Fruit fly (Drosophila melanogaster) whole organism, embryonic: Measurements from ENCODE around the gene CG32801.

Experiments
- Adf1 ChIP-seq: fragments of 200-800 bp; sonication (Bioruptor generic); IDR thresholded peaks from 2 replicates; pipeline ENCODE4 v1.3.6; 2022; ENCODE audit warnings: missing biosample characterization, missing genetic modification characterization
- B-H2 ChIP-seq: fragments of 200-800 bp; sonication (Bioruptor generic); optimal IDR thresholded peaks from 2 replicates; lab custom pipeline; 2018; ENCODE audit warnings: missing biosample characterization, mild to moderate bottlenecking, missing genetic modification characterization
- CG11504 ChIP-seq: fragments of 200-800 bp; sonication (Bioruptor generic); optimal IDR thresholded peaks from 3 replicates; lab custom pipeline; 2019; ENCODE audit warnings: missing biosample characterization, mild to moderate bottlenecking, missing genetic modification characterization, moderate library complexity
- CG12104 ChIP-seq: fragments of 200-800 bp; sonication (Bioruptor generic); optimal IDR thresholded peaks from 3 replicates; lab custom pipeline; 2016; ENCODE audit warnings: missing biosample characterization, missing genetic modification characterization
- CG12219 ChIP-seq: fragments of 200-800 bp; sonication (Bioruptor generic); optimal IDR thresholded peaks from 3 replicates; lab custom pipeline; 2018; ENCODE audit warnings: missing biosample characterization, mild to moderate bottlenecking, missing genetic modification characterization
- CG16815 ChIP-seq: fragments of 200-800 bp; sonication (Bioruptor generic); optimal IDR thresholded peaks from 3 replicates; lab custom pipeline; 2017; ENCODE audit warnings: missing biosample characterization, mild to moderate bottlenecking, missing genetic modification characterization
- CG1832 ChIP-seq: fragments of 200-800 bp; sonication (Bioruptor generic); optimal IDR thresholded peaks from 2 replicates; lab custom pipeline; 2017; ENCODE audit warnings: missing biosample characterization, mild to moderate bottlenecking, missing genetic modification characterization, inconsistent platforms
- CG2712 ChIP-seq: fragments of 200-800 bp; optimal IDR thresholded peaks from 3 replicates; lab custom pipeline; 2019; ENCODE audit warnings: missing biosample characterization, mild to moderate bottlenecking, missing genetic modification characterization, moderate library complexity
- CG31365 ChIP-seq: fragments of 200-800 bp; sonication (Bioruptor generic); optimal IDR thresholded peaks from 2 replicates; lab custom pipeline; 2018; ENCODE audit warnings: missing biosample characterization, mild to moderate bottlenecking, missing genetic modification characterization
- CG3838 ChIP-seq: fragments of 200-800 bp; sonication (Bioruptor generic); optimal IDR thresholded peaks from 3 replicates; lab custom pipeline; 2016; ENCODE audit warnings: missing biosample characterization, missing genetic modification characterization
- CG4424 ChIP-seq: fragments of 200-800 bp; sonication (Bioruptor generic); optimal IDR thresholded peaks from 3 replicates; lab custom pipeline; 2016; ENCODE audit warnings: missing biosample characterization, missing genetic modification characterization
- CG4707 ChIP-seq: fragments of 200-800 bp; sonication (Bioruptor generic); optimal IDR thresholded peaks from 2 replicates; lab custom pipeline; 2018; ENCODE audit warnings: missing biosample characterization, mild to moderate bottlenecking, missing genetic modification characterization, moderate library complexity
- CG6175 ChIP-seq: fragments of 200-800 bp; sonication (Bioruptor generic); IDR thresholded peaks from 3 replicates; pipeline ENCODE4 v1.3.6; 2022; ENCODE audit warnings: missing biosample characterization, missing genetic modification characterization
- CG6813 ChIP-seq: fragments of 200-800 bp; sonication (Bioruptor generic); optimal IDR thresholded peaks from 2 replicates; lab custom pipeline; 2017; ENCODE audit warnings: missing biosample characterization, missing genetic modification characterization, mild to moderate bottlenecking, moderate library complexity, missing genetic modification reagents
- CG7556 ChIP-seq: fragments of 200-800 bp; sonication (Bioruptor generic); optimal IDR thresholded peaks from 2 replicates; lab custom pipeline; 2017; ENCODE audit warnings: missing biosample characterization, mild to moderate bottlenecking, missing genetic modification characterization
- CoRest ChIP-seq: fragments of 200-800 bp; sonication (Bioruptor generic); optimal IDR thresholded peaks from 3 replicates; lab custom pipeline; 2018; ENCODE audit warnings: missing biosample characterization, mild to moderate bottlenecking, missing genetic modification characterization, moderate library complexity
- D ChIP-seq, 2 experiments: fragments of 200-800 bp in 1 of 2; fragments of >200 bp in 1 of 2; sonication (Bioruptor generic) in 1 of 2; optimal IDR thresholded peaks; 2 replicates in 1 of 2; 3 replicates in 1 of 2; lab custom pipeline; 2017; ENCODE audit warnings: mild to moderate bottlenecking in 1 of 2, missing biosample characterization in 1 of 2, missing genetic modification characterization in 1 of 2, missing genetic modification reagents in 1 of 2
- ERR ChIP-seq: fragments of 200-800 bp; sonication (Bioruptor generic); optimal IDR thresholded peaks from 2 replicates; lab custom pipeline; 2016; ENCODE audit warnings: missing biosample characterization, missing genetic modification characterization
- Elba2 ChIP-seq: fragments of 200-800 bp; sonication (Bioruptor generic); optimal IDR thresholded peaks from 3 replicates; lab custom pipeline; 2016; ENCODE audit warnings: missing biosample characterization, missing genetic modification characterization
- Fer3 ChIP-seq: fragments of 200-800 bp; sonication (Bioruptor generic); optimal IDR thresholded peaks from 2 replicates; lab custom pipeline; 2018; ENCODE audit warnings: missing biosample characterization, mild to moderate bottlenecking, missing genetic modification characterization, moderate library complexity
- MBD-R2 ChIP-seq: fragments of 200-800 bp; sonication (Bioruptor generic); IDR thresholded peaks from 2 replicates; pipeline ENCODE4 v1.3.6; 2022; ENCODE audit warnings: missing biosample characterization, missing genetic modification characterization
- Mad ChIP-seq: fragments of 200-800 bp; sonication (Bioruptor generic); optimal IDR thresholded peaks from 2 replicates; lab custom pipeline; 2016; ENCODE audit warnings: missing biosample characterization, missing genetic modification characterization
- Neu2 ChIP-seq: fragments of 200-800 bp; sonication (Bioruptor generic); optimal IDR thresholded peaks from 3 replicates; lab custom pipeline; 2016; ENCODE audit warnings: missing biosample characterization, missing genetic modification characterization, borderline replicate concordance
- Nf-YC ChIP-seq: fragments of 200-800 bp; optimal IDR thresholded peaks from 3 replicates; lab custom pipeline; 2019; ENCODE audit warnings: missing biosample characterization, mild to moderate bottlenecking, missing genetic modification characterization, moderate library complexity
- Ravus ChIP-seq: fragments of 200-800 bp; sonication (Bioruptor generic); IDR thresholded peaks from 2 replicates; pipeline ENCODE4 v1.3.6; 2022; ENCODE audit warnings: missing biosample characterization, missing genetic modification characterization
- Rx ChIP-seq: fragments of 200-800 bp; sonication (Bioruptor generic); IDR thresholded peaks from 2 replicates; pipeline ENCODE4 v1.3.6; 2022; ENCODE audit warnings: missing biosample characterization, missing genetic modification characterization
- Scr ChIP-seq: fragments of 200-800 bp; sonication (Bioruptor generic); IDR thresholded peaks from 2 replicates; pipeline ENCODE4 v1.3.6; 2022; ENCODE audit warnings: missing biosample characterization, missing genetic modification characterization; ENCODE audit not compliant: partially characterized antibody
- bowl ChIP-seq: fragments of 200-800 bp; sonication (Bioruptor generic); IDR thresholded peaks from 2 replicates; pipeline ENCODE4 v1.3.6; 2022; ENCODE audit warnings: missing biosample characterization, missing genetic modification characterization
- cato ChIP-seq: fragments of 200-800 bp; sonication (Bioruptor generic); optimal IDR thresholded peaks from 2 replicates; lab custom pipeline; 2016; ENCODE audit warnings: missing biosample characterization, missing genetic modification characterization, borderline replicate concordance
- caup ChIP-seq: fragments of 200-800 bp; sonication (Bioruptor generic); optimal IDR thresholded peaks from 3 replicates; lab custom pipeline; 2017; ENCODE audit warnings: missing biosample characterization, mild to moderate bottlenecking, missing genetic modification characterization, moderate library complexity; ENCODE audit not compliant: severe bottlenecking
- crol ChIP-seq: fragments of 200-800 bp; sonication (Bioruptor generic); IDR thresholded peaks from 2 replicates; pipeline ENCODE4 v1.3.6; 2022; ENCODE audit warnings: missing biosample characterization, missing genetic modification characterization
- dati ChIP-seq: fragments of 200-800 bp; sonication (Bioruptor generic); IDR thresholded peaks from 2 replicates; pipeline ENCODE4 v1.3.6; 2022; ENCODE audit warnings: missing biosample characterization, missing genetic modification characterization
- dm ChIP-seq: fragments of 200-800 bp; sonication (Bioruptor generic); optimal IDR thresholded peaks from 3 replicates; lab custom pipeline; 2016; ENCODE audit warnings: missing biosample characterization, missing genetic modification characterization
- hth ChIP-seq: fragments of >200 bp; optimal IDR thresholded peaks from 2 replicates; lab custom pipeline; 2017; ENCODE audit warnings: inconsistent platforms
- ind ChIP-seq: fragments of 200-800 bp; sonication (Bioruptor generic); optimal IDR thresholded peaks from 3 replicates; lab custom pipeline; 2016; ENCODE audit warnings: missing biosample characterization, missing genetic modification characterization
- jigr1 ChIP-seq: fragments of 200-800 bp; sonication (Bioruptor generic); IDR thresholded peaks from 3 replicates; pipeline ENCODE4 v1.3.6; 2022; ENCODE audit warnings: missing biosample characterization, missing genetic modification characterization
- kay ChIP-seq: fragments of 200-800 bp; sonication (Bioruptor generic); optimal IDR thresholded peaks from 2 replicates; lab custom pipeline; 2016; ENCODE audit warnings: missing biosample characterization, missing genetic modification characterization
- lab ChIP-seq: fragments of 200-800 bp; sonication (Bioruptor generic); optimal IDR thresholded peaks from 3 replicates; lab custom pipeline; 2017; ENCODE audit warnings: missing biosample characterization, missing genetic modification characterization, mild to moderate bottlenecking, moderate library complexity, missing genetic modification reagents
- lbe ChIP-seq: fragments of 200-800 bp; sonication (Bioruptor generic); optimal IDR thresholded peaks from 2 replicates; lab custom pipeline; 2016; ENCODE audit warnings: missing biosample characterization, mild to moderate bottlenecking, missing genetic modification characterization
- nau ChIP-seq: fragments of 200-800 bp; sonication (Bioruptor generic); optimal IDR thresholded peaks from 3 replicates; lab custom pipeline; 2017; ENCODE audit warnings: missing biosample characterization, mild to moderate bottlenecking, missing genetic modification characterization, missing genetic modification reagents
- onecut ChIP-seq: fragments of 200-800 bp; sonication (Bioruptor generic); IDR thresholded peaks from 2 replicates; pipeline ENCODE4 v1.3.6; 2022; ENCODE audit warnings: missing biosample characterization, missing genetic modification characterization
- prd ChIP-seq, 3 experiments: fragments of >200 bp in 2 of 3; fragments of 200-800 bp in 1 of 3; sonication (Bioruptor generic) in 1 of 3; optimal IDR thresholded peaks in 2 of 3; IDR thresholded peaks in 1 of 3; 2 replicates in 2 of 3; 3 replicates in 1 of 3; pipeline versions ENCODE4 v1.3.6 to Lab custom; 2017 to 2022; ENCODE audit warnings: missing biosample characterization in 1 of 3, missing genetic modification characterization in 1 of 3
- run ChIP-seq: fragments of 200-800 bp; sonication (Bioruptor generic); optimal IDR thresholded peaks from 3 replicates; lab custom pipeline; 2018; ENCODE audit warnings: missing biosample characterization, mild to moderate bottlenecking, missing genetic modification characterization
- sd ChIP-seq: fragments of 200-800 bp; sonication (Bioruptor generic); optimal IDR thresholded peaks from 3 replicates; lab custom pipeline; 2018; ENCODE audit warnings: missing biosample characterization, mild to moderate bottlenecking, missing genetic modification characterization, moderate library complexity
- sqz ChIP-seq: fragments of 200-800 bp; sonication (Bioruptor generic); optimal IDR thresholded peaks from 3 replicates; lab custom pipeline; 2018; ENCODE audit warnings: missing biosample characterization, mild to moderate bottlenecking, missing genetic modification characterization
- ssp ChIP-seq: fragments of 200-800 bp; sonication (Bioruptor generic); IDR thresholded peaks from 2 replicates; pipeline ENCODE4 v1.3.6; 2022; ENCODE audit warnings: missing biosample characterization, missing genetic modification characterization
- tin ChIP-seq: fragments of 200-800 bp; sonication (Bioruptor generic); optimal IDR thresholded peaks from 3 replicates; lab custom pipeline; 2016; ENCODE audit warnings: missing biosample characterization, missing genetic modification characterization
- tll ChIP-seq, 2 experiments: fragments of 200-800 bp in 1 of 2; fragments of >200 bp in 1 of 2; sonication (Bioruptor generic) in 1 of 2; optimal IDR thresholded peaks; 2 replicates each; lab custom pipeline; 2017 to 2019; ENCODE audit warnings: missing biosample characterization in 2 of 2, missing genetic modification characterization in 2 of 2, mild to moderate bottlenecking in 1 of 2, moderate library complexity in 1 of 2
- twi ChIP-seq: fragments of 200-800 bp; optimal IDR thresholded peaks from 2 replicates; lab custom pipeline; 2019; ENCODE audit warnings: missing biosample characterization, mild to moderate bottlenecking, missing genetic modification characterization, moderate library complexity

Gene CG32801

dm6 chrX:1940020-1940419, 37.0 kb upstream of the CG32801 start, which contains the start of the genes CG3857 and CG3587 (continued):
- TF ChIP-seq CG6813 = no peak
- no peak for TF ChIP-seq ERR (GFP tag; lab: Kevin White, UChicago)
- TF ChIP-seq dati (GFP tag; lab: Robert Waterston, UW) = no peak
- no peak for TF ChIP-seq hth (lab: Kevin White, UChicago)
- no peak for TF ChIP-seq CG12219
- TF ChIP-seq onecut (GFP tag; lab: Robert Waterston, UW) = peak; percentile 35; the same call in 1 of the 2 replicates
- peak; percentile 29 for TF ChIP-seq run (tag; lab: Kevin White, UChicago)
- TF ChIP-seq Fer3 (tag; lab: Kevin White, UChicago) = peak; percentile 47
- no peak for TF ChIP-seq crol (GFP tag; lab: Robert Waterston, UW)
- peak; percentile 73 for TF ChIP-seq ind (GFP tag; lab: Kevin White, UChicago)
- TF ChIP-seq Ravus = no peak
- peak; percentile 71 for TF ChIP-seq CG7556
- TF ChIP-seq Mad = peak; percentile 77
- no peak for TF ChIP-seq CG31365 (tag; lab: Kevin White, UChicago)
- no peak for TF ChIP-seq Adf1 (GFP tag; lab: Robert Waterston, UW)
- peak; percentile 70 for TF ChIP-seq tin (GFP tag; lab: Kevin White, UChicago)
- peak; percentile 68 for TF ChIP-seq sd (tag; lab: Kevin White, UChicago)
- no peak for TF ChIP-seq prd (optimal IDR thresholded peaks at IDR 0.05; lab: Kevin White, UChicago)
- TF ChIP-seq prd (GFP tag; IDR thresholded peaks at IDR 0.05; lab: Robert Waterston, UW) = peak; percentile 80
- TF ChIP-seq sqz (GFP tag; lab: Kevin White, UChicago) = no peak
- no peak for TF ChIP-seq bowl (GFP tag; lab: Robert Waterston, UW)
- peak; percentile 88 for TF ChIP-seq dm
- TF ChIP-seq Scr = peak; percentile 33
- peak; percentile 79 for TF ChIP-seq MBD-R2 (GFP tag; lab: Robert Waterston, UW)
- TF ChIP-seq CoRest (tag; lab: Kevin White, UChicago) = peak; percentile 84
- TF ChIP-seq jigr1 (GFP tag; lab: Robert Waterston, UW) = 0 out of 3 replicates have a peak, but pooled peaks have one; percentile 14
- TF ChIP-seq CG4707 (GFP tag; lab: Kevin White, UChicago) = peak; percentile 1
- TF ChIP-seq Elba2 (GFP tag; lab: Kevin White, UChicago) = peak; percentile 47
- TF ChIP-seq CG2712 = peak; percentile 77
- TF ChIP-seq twi (tag; lab: Kevin White, UChicago) = peak; percentile 38
- peak; percentile 44 for TF ChIP-seq B-H2 (GFP tag; lab: Kevin White, UChicago)
- peak in 1 of 2 experiments; percentile 82 for TF ChIP-seq tll (GFP tag; optimal IDR thresholded peaks at IDR 0.05; lab: Kevin White, UChicago)
- peak; percentile 64 for TF ChIP-seq CG11504 (tag; lab: Kevin White, UChicago)
- peak; percentile 16 for TF ChIP-seq kay
- peak; percentile 50 for TF ChIP-seq cato (GFP tag; lab: Kevin White, UChicago)
- TF ChIP-seq CG16815 = peak; percentile 72
- peak; percentile 71 for TF ChIP-seq caup (GFP tag; lab: Kevin White, UChicago)
- TF ChIP-seq Nf-YC = peak; percentile 51
- TF ChIP-seq CG3838 (GFP tag; lab: Kevin White, UChicago) = no peak
- peak; percentile 75 for TF ChIP-seq ssp (GFP tag; lab: Robert Waterston, UW)
- TF ChIP-seq Rx = peak; percentile 45; the same call in 1 of the 2 replicates
- no peak for TF ChIP-seq nau (GFP tag; lab: Kevin White, UChicago)
- TF ChIP-seq lab (GFP tag; lab: Kevin White, UChicago) = peak; percentile 70
- TF ChIP-seq Neu2 (GFP tag; lab: Kevin White, UChicago) = peak; percentile 6
- peak; percentile 32 for TF ChIP-seq CG12104
- TF ChIP-seq CG4424 (GFP tag; lab: Kevin White, UChicago) = peak; percentile 55
- TF ChIP-seq D (optimal IDR thresholded peaks at IDR 0.05; lab: Kevin White, UChicago) = no peak
- TF ChIP-seq D (GFP tag; optimal IDR thresholded peaks at IDR 0.05; lab: Kevin White, UChicago) = peak; percentile 35
- TF ChIP-seq lbe (GFP tag; lab: Kevin White, UChicago) = peak; percentile 42
- no peak for TF ChIP-seq CG6175 (GFP tag; lab: Robert Waterston, UW)
- no peak for TF ChIP-seq CG1832 (GFP tag; lab: Kevin White, UChicago)
